Fruit fly (Drosophila melanogaster): ENCODE results near the gene CG31709.

Gene CG31709

DNA sequence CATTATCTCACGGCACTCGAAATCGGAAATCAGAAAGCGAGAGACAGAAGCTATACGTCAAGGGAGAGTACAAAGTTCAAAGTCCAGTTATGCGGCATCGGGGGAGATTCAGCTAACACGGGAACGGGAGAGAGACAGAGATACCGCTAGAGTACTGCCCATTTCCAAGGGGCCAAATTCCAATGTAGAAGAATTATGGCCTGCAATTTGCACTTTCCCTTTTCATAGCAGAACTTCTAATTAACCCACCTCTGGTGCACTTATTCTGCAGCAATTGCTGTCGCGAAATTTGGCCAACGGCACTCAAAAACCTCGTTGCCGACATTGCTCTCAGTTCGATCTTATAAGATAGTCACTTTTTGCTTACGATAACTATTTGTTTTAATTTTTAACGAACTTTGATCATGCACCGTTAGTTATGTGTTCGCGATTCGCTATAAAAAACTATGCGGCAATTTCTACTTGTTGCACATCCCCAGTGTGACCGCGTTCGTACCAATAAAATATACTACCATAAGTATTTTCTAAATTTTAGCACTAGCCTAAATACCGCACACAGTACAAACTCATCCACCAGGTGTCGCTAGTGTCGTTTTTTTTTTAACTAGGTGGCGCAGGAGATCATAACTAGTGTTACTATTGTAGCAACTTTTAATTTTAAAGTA, 3.0 kb downstream of the CG31709 start, which contains the start of gene Mtpalpha (continued):
- TF ChIP-seq CG2116 (GFP tag; optimal IDR thresholded peaks at IDR 0.05) (peak; percentile 22), CG6254 (GFP tag; optimal IDR thresholded peaks at IDR 0.05) (peak; percentile 71), CG4707 (GFP tag; optimal IDR thresholded peaks at IDR 0.05) (peak; percentile 12), Vsx1 (GFP tag; optimal IDR thresholded peaks at IDR 0.05) (no peak), CG5245 (GFP tag; optimal IDR thresholded peaks at IDR 0.05) (peak; percentile 50), Doc2 (GFP tag; IDR thresholded peaks at IDR 0.05) (no peak), CG10431 (GFP tag; optimal IDR thresholded peaks at IDR 0.05) (no peak), E2f1 (GFP tag; IDR thresholded peaks at IDR 0.05) (no peak), CG14441 (GFP tag; IDR thresholded peaks at IDR 0.05) (0 out of 2 replicates have a peak, but pooled peaks have one; percentile 7), amos (GFP tag; IDR thresholded peaks at IDR 0.05; ENCODE audit: partially characterized antibody) (no peak), CG13424 (tag; optimal IDR thresholded peaks at IDR 0.05) (peak; percentile 48), Nf-YA (GFP tag; IDR thresholded peaks at IDR 0.05) (no peak), HLHmδ (GFP tag; optimal IDR thresholded peaks at IDR 0.05) (no peak), MESR4 (GFP tag; optimal IDR thresholded peaks at IDR 0.05) (peak; percentile 46), Mad (GFP tag; optimal IDR thresholded peaks at IDR 0.05) (no peak), esg (GFP tag; conservative IDR thresholded peaks at IDR 0.05) (no peak), Opbp (GFP tag; IDR thresholded peaks at IDR 0.05; ENCODE audit: partially characterized antibody) (no peak), Dek (tag; optimal IDR thresholded peaks at IDR 0.05) (peak; percentile 65), CG10209 (GFP tag; optimal IDR thresholded peaks at IDR 0.05) (peak; percentile 32), CG11093 (GFP tag; IDR thresholded peaks at IDR 0.05) (no peak), CG32767 (GFP tag; IDR thresholded peaks at IDR 0.05) (no peak), Camta (GFP tag; optimal IDR thresholded peaks at IDR 0.05) (no peak), CG4820 (GFP tag; optimal IDR thresholded peaks at IDR 0.05) (no peak), YL-1 (GFP tag; optimal IDR thresholded peaks at IDR 0.05) (peak; percentile 67), CG33213 (GFP tag; optimal IDR thresholded peaks at IDR 0.05) (peak; percentile 76), Dip3 (GFP tag; optimal IDR thresholded peaks at IDR 0.05) (no peak), CG6683 (GFP tag; optimal IDR thresholded peaks at IDR 0.05) (no peak), Ets97D (GFP tag; optimal IDR thresholded peaks at IDR 0.05) (peak; percentile 67), rib (GFP tag; IDR thresholded peaks at IDR 0.05) (peak; percentile 36; the same call in 1 of the 2 replicates), yki (optimal IDR thresholded peaks at IDR 0.05) (no peak), schlank (tag; optimal IDR thresholded peaks at IDR 0.05) (no peak), CG18599 (GFP tag; optimal IDR thresholded peaks at IDR 0.05) (no peak), PHDP (tag; optimal IDR thresholded peaks at IDR 0.05) (no peak), Lim3 (GFP tag; IDR thresholded peaks at IDR 0.05) (no peak), kay (GFP tag; optimal IDR thresholded peaks at IDR 0.05) (no peak), CG43689 (GFP tag; IDR thresholded peaks at IDR 0.05) (no peak), tin (GFP tag; optimal IDR thresholded peaks at IDR 0.05) (peak; percentile 47), pnt (GFP tag; optimal IDR thresholded peaks at IDR 0.05) (peak; percentile 22), HLH54F (GFP tag; optimal IDR thresholded peaks at IDR 0.05) (peak; percentile 14), Blimp-1 (GFP tag; optimal IDR thresholded peaks at IDR 0.05) (peak; percentile 64), CG31365 (tag; optimal IDR thresholded peaks at IDR 0.05) (no peak), da (GFP tag; optimal IDR thresholded peaks at IDR 0.05) (no peak), CG3838 (GFP tag; optimal IDR thresholded peaks at IDR 0.05) (peak; percentile 84), CG4854 (GFP tag; optimal IDR thresholded peaks at IDR 0.05) (no peak), NC2α (GFP tag; optimal IDR thresholded peaks at IDR 0.05) (no peak), danr (GFP tag; IDR thresholded peaks at IDR 0.05) (no peak), Nf-YC (tag; optimal IDR thresholded peaks at IDR 0.05) (no peak), Atf-2 (GFP tag; optimal IDR thresholded peaks at IDR 0.05) (no peak), exex (tag; optimal IDR thresholded peaks at IDR 0.05) (no peak), CG1792 (GFP tag; optimal IDR thresholded peaks at IDR 0.05) (no peak), Meics (GFP tag; optimal IDR thresholded peaks at IDR 0.05) (peak; percentile 49)

All from whole organism, embryonic.